Fruit fly (Drosophila melanogaster): ENCODE results near the gene bib.

DNA sequence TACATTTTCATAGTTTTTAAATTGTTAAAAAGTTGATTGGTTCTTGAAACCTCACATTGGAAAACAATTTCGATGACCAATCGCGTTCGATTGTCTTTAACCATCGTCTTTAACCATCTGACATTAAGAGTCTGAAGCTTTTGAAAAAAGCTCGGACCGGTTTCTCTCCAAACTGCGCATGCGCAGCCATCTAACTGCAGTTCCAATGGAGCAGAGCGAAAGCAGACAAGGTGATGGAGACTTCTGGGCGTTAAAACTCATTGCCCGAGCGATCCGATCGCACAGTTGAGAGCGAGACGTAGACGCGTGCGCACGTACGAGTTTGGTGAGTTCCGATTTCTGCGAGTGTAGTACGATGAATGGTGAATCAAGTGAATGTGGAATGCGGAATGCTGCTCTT is 48.0 kb downstream of the bib start, which contains the start of gene obst-B:
- TF ChIP-seq h (GFP tag; optimal IDR thresholded peaks at IDR 0.05) (no peak), CG9705 (GFP tag; optimal IDR thresholded peaks at IDR 0.05) (no peak), Hr78 (GFP tag; optimal IDR thresholded peaks at IDR 0.05) (no peak), ey (GFP tag; optimal IDR thresholded peaks at IDR 0.05) (no peak), CG32264 (GFP tag; optimal IDR thresholded peaks at IDR 0.05) (no peak), psq (GFP tag; optimal IDR thresholded peaks at IDR 0.05) (no peak), dl (GFP tag; optimal IDR thresholded peaks at IDR 0.05; ENCODE audit: insufficient read depth in 1 of 2, partially characterized antibody in 2 of 2) (no peak), Rel (GFP tag; optimal IDR thresholded peaks at IDR 0.05) (no peak), Rel (tag; optimal IDR thresholded peaks at IDR 0.05) (no peak), Hr83 (GFP tag; optimal IDR thresholded peaks at IDR 0.05; ENCODE audit: poor library complexity, severe bottlenecking) (no peak), Vsx2 (GFP tag; optimal IDR thresholded peaks at IDR 0.05; ENCODE audit: partially characterized antibody) (peak; percentile 68), Abd-B (GFP tag; optimal IDR thresholded peaks at IDR 0.05) (no peak)
